Worm (Caenorhabditis elegans) whole organism, mixed stage, embryonic: ENCODE data around the gene gst-26.

ENCODE experiments used
- ceh-83 ChIP-seq: fragments of 200-800 bp; sonication (Bioruptor generic); optimal IDR thresholded peaks from 2 replicates; lab custom pipeline; 2018; ENCODE audit warnings: mild to moderate bottlenecking, missing genetic modification characterization, missing compliant biosample characterization
- nhr-12 ChIP-seq: fragments of 150-350 bp; optimal IDR thresholded peaks from 2 replicates; lab custom pipeline; 2014; ENCODE audit warnings: missing biosample characterization, missing genetic modification characterization
- nhr-28 ChIP-seq: fragments of 150-350 bp; optimal IDR thresholded peaks from 2 replicates; lab custom pipeline; 2014; ENCODE audit warnings: missing biosample characterization, missing genetic modification characterization
- pha-4 ChIP-seq: fragments of 150-350 bp; optimal IDR thresholded peaks from 2 replicates; lab custom pipeline; 2018; ENCODE audit warnings: missing biosample characterization, missing genetic modification reagents, missing genetic modification characterization
- snpc-4 ChIP-seq: fragments of 150-350 bp; optimal IDR thresholded peaks from 2 replicates; lab custom pipeline; 2014; ENCODE audit warnings: missing biosample characterization, missing genetic modification characterization

- no peak for TF ChIP-seq nhr-12 (tag; lab: Kevin White, UChicago)
- TF ChIP-seq ceh-83 (GFP tag; lab: Kevin White, UChicago), result no peak
- TF ChIP-seq pha-4 (tag; lab: Kevin White, UChicago), result no peak
- TF ChIP-seq snpc-4 (tag; lab: Kevin White, UChicago), result no peak
- no peak for TF ChIP-seq nhr-28 (tag; lab: Kevin White, UChicago)
These were observed 28.5 kb downstream of the gst-26 start, which contains the start of gene Y53F4B.25 for ce11 chrII:15135886-15136285.
